Worm (Caenorhabditis elegans) whole organism, young adult: ENCODE results near the gene irg-8.

Experiments used
- B0035.1 ChIP-seq: sonication (generic microtip); optimal IDR thresholded peaks from 2 replicates; lab custom pipeline; 2016; ENCODE audit warnings: missing genetic modification characterization, mild to moderate bottlenecking, missing compliant biosample characterization, missing genotype, missing genetic modification reagents
- F23B12.7 ChIP-seq: sonication (generic microtip); optimal IDR thresholded peaks from 2 replicates; lab custom pipeline; 2017; ENCODE audit warnings: missing genetic modification characterization, mild to moderate bottlenecking, missing compliant biosample characterization, antibody characterized with exemption, moderate library complexity; ENCODE audit not compliant: insufficient read depth
- F52B5.7 ChIP-seq: sonication (generic microtip); optimal IDR thresholded peaks from 2 replicates; lab custom pipeline; 2016; ENCODE audit warnings: mild to moderate bottlenecking, missing genetic modification characterization, missing compliant biosample characterization
- F57A8.1 ChIP-seq: fragments of 200-800 bp; sonication (Bioruptor generic); optimal IDR thresholded peaks from 2 replicates; lab custom pipeline; 2018; ENCODE audit warnings: mild to moderate bottlenecking, missing genetic modification characterization, moderate library complexity, missing compliant biosample characterization
- K12H6.12 ChIP-seq: fragments of 200-800 bp; sonication (Bioruptor generic); optimal IDR thresholded peaks from 2 replicates; lab custom pipeline; 2018; ENCODE audit warnings: mild to moderate bottlenecking, missing genetic modification characterization, missing compliant biosample characterization
- Y56A3A.18 ChIP-seq: fragments of 200-800 bp; sonication (Bioruptor generic); IDR thresholded peaks from 2 replicates; pipeline ENCODE4 v1.3.6; 2022; ENCODE audit warnings: missing genetic modification reagents, missing genetic modification characterization, missing compliant biosample characterization
- Y67H2A.10 ChIP-seq: fragments of 200-800 bp; sonication (Bioruptor generic); conservative IDR thresholded peaks from 2 replicates; pipeline ENCODE4 v1.3.6; 2022; ENCODE audit warnings: missing genetic modification reagents, missing genetic modification characterization, missing compliant biosample characterization
- Y95B8A.8 ChIP-seq: fragments of 200-800 bp; sonication (Bioruptor generic); IDR thresholded peaks from 2 replicates; pipeline ENCODE4 v1.3.6; 2022; ENCODE audit warnings: missing genetic modification reagents, missing genetic modification characterization, missing compliant biosample characterization
- aptf-3 ChIP-seq: fragments of 200-800 bp; sonication (Bioruptor generic); IDR thresholded peaks from 2 replicates; pipeline ENCODE4 v1.3.6; 2022; ENCODE audit warnings: missing genetic modification characterization, missing compliant biosample characterization
- attf-3 ChIP-seq: fragments of 200-800 bp; sonication (Bioruptor generic); conservative IDR thresholded peaks from 2 replicates; pipeline ENCODE4 v1.3.6; 2022; ENCODE audit warnings: missing genetic modification reagents, missing genetic modification characterization, missing compliant biosample characterization
- cebp-1 ChIP-seq, 2 experiments: fragments of 200-800 bp in 1 of 2; sonication (Bioruptor generic) in 1 of 2; sonication (generic microtip) in 1 of 2; IDR thresholded peaks in 1 of 2; optimal IDR thresholded peaks in 1 of 2; 2 replicates each; pipeline versions ENCODE4 v1.3.6 to Lab custom; 2017 to 2022; ENCODE audit warnings: missing compliant biosample characterization in 2 of 2, missing genetic modification characterization in 2 of 2, mild to moderate bottlenecking in 1 of 2, missing genetic modification reagents in 1 of 2, moderate library complexity in 1 of 2
- ceh-58 ChIP-seq: fragments of 200-800 bp; sonication (Bioruptor generic); IDR thresholded peaks from 2 replicates; pipeline ENCODE4 v1.3.6; 2022; ENCODE audit warnings: missing genetic modification characterization, missing compliant biosample characterization
- ceh-91 ChIP-seq: fragments of 200-800 bp; sonication (Bioruptor generic); IDR thresholded peaks from 2 replicates; pipeline ENCODE4 v1.3.6; 2022; ENCODE audit warnings: missing genetic modification reagents, missing genetic modification characterization, missing compliant biosample characterization
- dpff-1 ChIP-seq: sonication (generic microtip); optimal IDR thresholded peaks from 2 replicates; lab custom pipeline; 2017; ENCODE audit warnings: mild to moderate bottlenecking, missing genetic modification characterization, missing compliant biosample characterization
- egl-18 ChIP-seq: fragments of 200-800 bp; sonication (Bioruptor generic); IDR thresholded peaks from 2 replicates; pipeline ENCODE4 v1.3.6; 2022; ENCODE audit warnings: missing genetic modification reagents, missing genetic modification characterization, missing compliant biosample characterization
- fkh-3 ChIP-seq: sonication (generic microtip); optimal IDR thresholded peaks from 2 replicates; lab custom pipeline; 2016; ENCODE audit warnings: mild to moderate bottlenecking, missing genetic modification characterization, missing compliant biosample characterization
- gei-17 ChIP-seq: fragments of 200-800 bp; sonication (Bioruptor generic); optimal IDR thresholded peaks from 2 replicates; lab custom pipeline; 2018; ENCODE audit warnings: mild to moderate bottlenecking, missing genetic modification characterization, missing compliant biosample characterization
- hlh-12 ChIP-seq: sonication (generic microtip); optimal IDR thresholded peaks from 2 replicates; lab custom pipeline; 2016; ENCODE audit warnings: missing genetic modification characterization, missing compliant biosample characterization
- hlh-26 ChIP-seq: fragments of 200-800 bp; sonication (Bioruptor generic); conservative IDR thresholded peaks from 2 replicates; pipeline ENCODE4 v1.3.6; 2022; ENCODE audit warnings: missing genetic modification reagents, missing genetic modification characterization, missing compliant biosample characterization
- hsf-1 ChIP-seq: fragments of 200-800 bp; sonication (Bioruptor generic); IDR thresholded peaks from 2 replicates; pipeline ENCODE4 v1.3.6; 2022; ENCODE audit warnings: missing genetic modification reagents, missing genetic modification characterization, missing compliant biosample characterization
- let-526 ChIP-seq: fragments of 200-800 bp; sonication (Bioruptor generic); IDR thresholded peaks from 2 replicates; pipeline ENCODE4 v1.3.6; 2022; ENCODE audit warnings: missing genetic modification reagents, missing genetic modification characterization, missing compliant biosample characterization
- let-607 ChIP-seq, 2 experiments: fragments of 200-800 bp in 1 of 2; sonication (Bioruptor generic) in 1 of 2; sonication (generic microtip) in 1 of 2; optimal IDR thresholded peaks; 2 replicates each; lab custom pipeline; 2016 to 2018; ENCODE audit warnings: mild to moderate bottlenecking in 2 of 2, missing compliant biosample characterization in 2 of 2, missing genetic modification characterization in 2 of 2, moderate library complexity in 2 of 2, missing genotype in 1 of 2
- lin-35 ChIP-seq, 3 experiments: fragments of 150-350 bp in 2 of 3; sonication (generic microtip) in 1 of 3; optimal IDR thresholded peaks; 2 replicates each; lab custom pipeline; 2014 to 2018; ENCODE audit warnings: missing biosample characterization in 3 of 3, missing genetic modification characterization in 3 of 3, missing genetic modification reagents in 3 of 3
- lsy-27 ChIP-seq: sonication (generic microtip); optimal IDR thresholded peaks from 2 replicates; lab custom pipeline; 2017; ENCODE audit warnings: missing genetic modification characterization, mild to moderate bottlenecking, missing compliant biosample characterization, antibody characterized with exemption, missing genotype, borderline replicate concordance; ENCODE audit not compliant: insufficient read depth
- madf-10 ChIP-seq: sonication (generic microtip); optimal IDR thresholded peaks from 2 replicates; lab custom pipeline; 2016; ENCODE audit warnings: mild to moderate bottlenecking, missing genetic modification characterization, missing compliant biosample characterization
- madf-6 ChIP-seq: fragments of 200-800 bp; sonication (Bioruptor generic); IDR thresholded peaks from 2 replicates; pipeline ENCODE4 v1.3.6; 2022; ENCODE audit warnings: missing genetic modification reagents, missing genetic modification characterization, missing compliant biosample characterization
- mxl-1 ChIP-seq: sonication (generic microtip); optimal IDR thresholded peaks from 2 replicates; lab custom pipeline; 2016; ENCODE audit warnings: missing genetic modification characterization, missing compliant biosample characterization
- nhr-120 ChIP-seq: fragments of 200-800 bp; sonication (Bioruptor generic); IDR thresholded peaks from 2 replicates; pipeline ENCODE4 v1.3.6; 2022; ENCODE audit warnings: missing genetic modification characterization, missing compliant biosample characterization
- nhr-27 ChIP-seq: fragments of 200-800 bp; sonication (Bioruptor generic); optimal IDR thresholded peaks from 2 replicates; lab custom pipeline; 2018; ENCODE audit warnings: mild to moderate bottlenecking, missing genetic modification characterization, moderate library complexity, missing compliant biosample characterization
- pbrm-1 ChIP-seq: fragments of 200-800 bp; sonication (Bioruptor generic); IDR thresholded peaks from 2 replicates; pipeline ENCODE4 v1.3.6; 2022; ENCODE audit warnings: missing genetic modification reagents, missing genetic modification characterization, missing compliant biosample characterization
- pha-4 ChIP-seq: fragments of 150-350 bp; sonication (generic microtip); optimal IDR thresholded peaks from 2 replicates; lab custom pipeline; 2014; ENCODE audit warnings: missing biosample characterization, missing genetic modification reagents, missing genetic modification characterization
- sdz-38 ChIP-seq: sonication (generic microtip); optimal IDR thresholded peaks from 2 replicates; lab custom pipeline; 2016; ENCODE audit warnings: missing genotype, missing genetic modification characterization, missing compliant biosample characterization
- snpc-1.3 ChIP-seq: sonication (generic microtip); optimal IDR thresholded peaks from 2 replicates; lab custom pipeline; 2017; ENCODE audit warnings: missing genetic modification characterization, mild to moderate bottlenecking, missing compliant biosample characterization, antibody characterized with exemption, moderate library complexity, missing genotype, missing genetic modification reagents; ENCODE audit not compliant: insufficient read depth
- snpc-3.4 ChIP-seq: sonication (generic microtip); optimal IDR thresholded peaks from 2 replicates; lab custom pipeline; 2017; ENCODE audit warnings: missing genetic modification characterization, mild to moderate bottlenecking, missing compliant biosample characterization, antibody characterized with exemption, moderate library complexity, missing genotype, missing genetic modification reagents
- tbp1 ChIP-seq: fragments of 200-800 bp; sonication (Bioruptor generic); optimal IDR thresholded peaks from 2 replicates; lab custom pipeline; 2018; ENCODE audit warnings: mild to moderate bottlenecking, missing genetic modification characterization, missing compliant biosample characterization
- xnd-1 ChIP-seq: sonication (generic microtip); optimal IDR thresholded peaks from 2 replicates; lab custom pipeline; 2016; ENCODE audit warnings: missing genotype, missing genetic modification reagents, missing genetic modification characterization, missing compliant biosample characterization
- zfh-2 ChIP-seq: fragments of 200-800 bp; sonication (Bioruptor generic); conservative IDR thresholded peaks from 2 replicates; pipeline ENCODE4 v1.3.6; 2022; ENCODE audit warnings: missing genetic modification reagents, missing genetic modification characterization, missing compliant biosample characterization
- ztf-22 ChIP-seq: fragments of 200-800 bp; sonication (Bioruptor generic); optimal IDR thresholded peaks from 2 replicates; lab custom pipeline; 2018; ENCODE audit warnings: mild to moderate bottlenecking, missing genetic modification characterization, moderate library complexity, missing compliant biosample characterization
- ztf-28 ChIP-seq: fragments of 200-800 bp; sonication (Bioruptor generic); IDR thresholded peaks from 2 replicates; pipeline ENCODE4 v1.3.6; 2022; ENCODE audit warnings: missing genetic modification reagents, missing genetic modification characterization, missing compliant biosample characterization

Gene irg-8

DNA sequence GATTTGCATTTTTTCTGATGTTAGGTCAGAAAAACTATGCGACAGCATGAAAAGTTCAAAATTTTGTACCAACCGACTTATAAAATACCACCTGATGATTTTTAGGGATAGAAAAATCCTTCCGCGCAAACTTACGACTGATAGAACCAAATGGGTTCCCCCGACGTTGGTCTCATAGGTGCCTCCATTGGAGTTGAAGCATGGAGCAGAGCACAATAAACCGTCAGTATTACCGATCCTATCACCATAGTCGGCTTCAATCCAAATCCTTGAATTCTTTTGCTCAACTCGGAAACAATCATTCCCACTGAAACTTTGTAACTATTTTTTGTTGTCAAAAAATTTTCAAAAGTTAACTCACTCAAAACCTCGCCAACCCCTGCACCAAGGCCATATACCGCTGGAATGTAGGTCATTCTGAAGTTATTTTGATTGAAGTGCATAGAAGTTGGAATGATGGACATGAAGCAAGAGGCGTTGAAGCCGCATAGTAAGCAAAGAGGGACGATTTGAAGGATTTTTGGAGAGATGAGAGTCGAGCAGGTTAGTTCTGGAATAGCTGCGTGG, 21.8 kb upstream of the irg-8 start (continued):
- no peak for TF ChIP-seq F52B5.7 (tag; lab: Kevin White, UChicago)
- TF ChIP-seq Y95B8A.8 = no peak
- no peak for TF ChIP-seq tbp1 (GFP tag; lab: Kevin White, UChicago)

DNA sequence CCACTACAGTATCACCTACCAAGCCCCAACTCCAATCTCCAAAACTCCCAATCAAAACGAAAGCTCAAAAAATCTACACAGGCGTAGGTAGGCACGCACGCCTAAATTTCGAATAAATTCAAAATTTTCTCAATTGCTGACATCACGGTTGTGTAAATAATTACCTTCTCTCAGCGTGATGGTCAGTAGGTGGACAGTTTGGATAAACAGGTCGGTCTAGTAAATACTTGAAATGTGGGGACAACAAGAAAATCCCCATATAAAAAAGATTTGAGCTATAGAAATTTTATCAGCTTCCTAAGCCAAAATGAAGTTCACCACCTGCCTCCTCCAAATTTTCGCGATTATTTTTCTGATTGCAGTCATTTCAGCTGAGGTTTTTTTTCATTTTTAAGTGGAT, 20.6 kb upstream of the irg-8 start, which contains the start of gene B0554.1:
Gene B0554.1 (plus strand): TSS at position 301 of the 400 bp plus-strand sequence.
- TF ChIP-seq Y67H2A.10 (no peak), B0035.1 (tag; lab: Kevin White, UChicago) (no peak), ztf-28 (GFP tag; lab: Robert Waterston, UW) (no peak), nhr-27 (tag; lab: Kevin White, UChicago) (no peak), pha-4 (tag; lab: Kevin White, UChicago) (no peak)

DNA sequence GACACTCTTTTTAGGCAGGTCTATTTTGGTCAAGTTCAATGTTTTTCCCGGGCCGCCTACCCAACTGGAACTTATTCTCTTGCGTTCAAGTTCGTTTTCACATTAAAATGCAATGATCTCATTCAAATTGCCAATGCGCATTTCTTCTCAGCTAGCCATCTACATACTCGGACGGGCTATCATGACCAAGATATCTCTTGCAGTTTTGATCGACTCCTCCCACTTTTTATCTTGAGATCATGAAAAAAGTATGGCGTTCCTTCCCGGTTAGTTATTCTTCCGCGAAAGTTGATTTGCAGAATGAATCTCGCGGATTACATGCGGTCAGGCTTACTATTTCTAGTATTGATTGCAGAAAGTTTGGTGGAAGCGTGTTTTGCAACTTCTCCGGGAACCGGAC, 16.4 kb upstream of the irg-8 start, which contains the start of gene B0554.2:
Gene B0554.2 (plus strand): TSS at position 301 of the 400 bp plus-strand sequence.
- TF ChIP-seq ztf-28 (GFP tag; lab: Robert Waterston, UW) = no peak
- no peak for TF ChIP-seq zfh-2
- TF ChIP-seq lin-35 (GFP tag; optimal IDR thresholded peaks at IDR 0.05; lab: Kevin White, UChicago) = no peak
- no peak for TF ChIP-seq gei-17
- no peak for TF ChIP-seq mxl-1 (tag; lab: Kevin White, UChicago)
- TF ChIP-seq K12H6.12 (tag; lab: Kevin White, UChicago) = no peak
- TF ChIP-seq ceh-91 (GFP tag; lab: Robert Waterston, UW) = no peak
- TF ChIP-seq Y67H2A.10 = no peak
- no peak for TF ChIP-seq pbrm-1 (GFP tag; lab: Robert Waterston, UW)
- no peak for TF ChIP-seq snpc-3.4 (tag; lab: Kevin White, UChicago)
- no peak for TF ChIP-seq F23B12.7
- TF ChIP-seq B0035.1 (tag; lab: Kevin White, UChicago) = no peak
- TF ChIP-seq madf-6 (GFP tag; lab: Robert Waterston, UW) = no peak

DNA sequence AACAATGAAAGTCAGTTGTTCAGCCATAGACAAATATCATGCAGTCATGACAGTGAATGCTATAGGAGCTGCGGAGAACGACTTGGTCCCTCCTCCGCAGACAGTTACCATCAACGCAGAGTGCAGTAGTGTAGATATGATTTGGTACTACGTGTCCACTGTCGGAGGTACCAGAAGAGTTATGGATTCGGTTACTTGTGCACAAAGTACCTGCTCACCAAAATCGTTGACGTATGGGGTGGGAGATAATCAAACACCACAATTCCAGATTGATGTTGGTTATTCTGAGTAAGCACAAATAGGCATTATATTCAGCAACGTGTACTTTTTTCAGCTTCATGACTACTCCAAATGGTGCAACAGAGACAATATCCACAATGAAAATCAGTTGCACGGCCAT, 15.5 kb upstream of the irg-8 start:
- TF ChIP-seq let-526 (GFP tag; lab: Robert Waterston, UW) = no peak
- TF ChIP-seq nhr-120 (GFP tag; lab: Robert Waterston, UW) = no peak
- no peak for TF ChIP-seq snpc-1.3
- no peak for TF ChIP-seq F57A8.1
- no peak for TF ChIP-seq sdz-38 (tag; lab: Kevin White, UChicago)
- no peak for TF ChIP-seq hsf-1 (GFP tag; lab: Robert Waterston, UW)
- no peak for TF ChIP-seq tbp1 (GFP tag; lab: Kevin White, UChicago)
- no peak for TF ChIP-seq dpff-1
- no peak for TF ChIP-seq fkh-3 (tag; lab: Kevin White, UChicago)
- TF ChIP-seq attf-3 (GFP tag; lab: Robert Waterston, UW) = no peak
- no peak for TF ChIP-seq ztf-22 (GFP tag; lab: Kevin White, UChicago)
- TF ChIP-seq madf-6 (GFP tag; lab: Robert Waterston, UW) = no peak

DNA sequence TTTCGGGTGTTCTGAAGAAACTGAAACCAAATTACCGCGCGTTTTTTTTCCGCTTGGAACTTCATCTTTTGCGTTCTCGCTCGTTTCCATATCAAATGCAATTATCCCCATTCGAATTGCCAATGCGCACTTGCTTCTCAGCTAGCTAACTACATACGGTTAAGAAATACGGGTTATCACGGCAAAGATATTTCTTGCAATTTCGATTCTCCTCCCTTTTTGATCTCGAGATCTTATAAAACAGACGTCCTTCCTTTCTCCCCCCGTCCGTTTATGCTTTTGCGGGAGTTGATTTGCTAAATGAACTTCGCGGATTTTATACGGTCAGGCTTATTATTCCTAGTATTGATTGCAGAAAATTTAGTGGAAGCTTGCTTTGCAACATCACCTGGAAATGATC, 11.3 kb upstream of the irg-8 start, which contains the start of gene B0554.4:
Gene B0554.4 (plus strand): TSS at position 301 of the 400 bp plus-strand sequence.
- TF ChIP-seq madf-10 (tag; lab: Kevin White, UChicago) = no peak
- no peak for TF ChIP-seq let-607 (tag; optimal IDR thresholded peaks at IDR 0.05; lab: Kevin White, UChicago)
- no peak for TF ChIP-seq cebp-1 (GFP tag; IDR thresholded peaks at IDR 0.05; lab: Robert Waterston, UW)
- TF ChIP-seq cebp-1 (tag; optimal IDR thresholded peaks at IDR 0.05; lab: Kevin White, UChicago) = no peak
- no peak for TF ChIP-seq xnd-1 (tag; lab: Kevin White, UChicago)
- TF ChIP-seq let-526 (GFP tag; lab: Robert Waterston, UW) = no peak
- TF ChIP-seq ceh-58 (GFP tag; lab: Robert Waterston, UW) = no peak
- no peak for TF ChIP-seq Y56A3A.18 (GFP tag; lab: Robert Waterston, UW)
- TF ChIP-seq lsy-27 (tag; lab: Kevin White, UChicago) = no peak
- TF ChIP-seq hlh-12 = no peak
- TF ChIP-seq egl-18 (GFP tag; lab: Robert Waterston, UW) = no peak
- TF ChIP-seq hlh-26 (GFP tag; lab: Robert Waterston, UW) = no peak
- TF ChIP-seq aptf-3 = no peak
